Fruit fly (Drosophila melanogaster): Measurements from ENCODE around the gene CG33124.

dm6 chr2L:2180120-2180539 is 28.8 kb downstream of the CG33124 start:
- TF ChIP-seq CTCF (optimal IDR thresholded peaks at IDR 0.05) (no peak), CG8478 (optimal IDR thresholded peaks at IDR 0.05) (no peak)

Measured in S2 (cell line).